Worm (Caenorhabditis elegans): ENCODE results near the gene Y116F11B.9.

Y116F11B.9 gene

DNA sequence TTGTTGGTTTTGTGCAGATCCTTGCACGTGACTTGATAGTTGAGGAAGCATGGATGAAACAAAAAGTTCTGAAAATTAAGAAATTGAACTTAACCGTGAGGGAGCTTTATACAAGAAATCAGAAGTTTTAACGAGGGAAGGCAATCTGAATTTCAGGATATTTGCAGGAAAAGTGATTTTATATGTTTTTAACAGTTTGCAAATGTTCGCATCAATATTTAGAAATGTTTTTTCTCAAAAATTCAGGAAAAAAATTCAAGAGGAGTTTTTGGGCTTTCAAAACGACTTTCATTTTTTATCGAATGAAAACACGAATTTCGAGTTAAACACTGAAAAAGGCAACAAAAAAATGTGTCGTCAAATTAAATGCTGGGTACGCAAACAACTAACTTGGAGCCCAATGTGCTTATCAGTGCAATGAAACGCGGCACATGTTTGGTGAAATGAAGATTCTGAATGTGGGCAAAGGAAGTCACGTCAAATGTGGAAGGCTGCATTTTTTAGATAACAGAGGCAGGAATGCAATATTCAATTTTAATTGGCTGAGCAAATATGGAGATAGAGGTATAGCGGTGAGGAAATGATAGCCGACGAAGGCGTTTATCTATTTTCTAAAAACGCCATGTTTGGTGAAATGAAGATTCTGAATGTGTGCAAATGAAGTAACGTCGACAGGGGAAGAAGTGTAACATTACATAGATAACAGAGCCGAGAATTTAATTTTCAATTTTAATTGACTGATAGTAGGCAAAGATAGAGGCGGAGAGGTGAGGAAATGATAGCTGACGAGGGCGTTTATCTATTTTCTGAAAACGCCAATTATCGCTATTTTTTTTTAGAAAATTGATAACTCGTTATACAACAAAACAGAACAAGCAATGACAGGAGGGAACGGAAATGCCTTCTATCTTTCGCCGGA, 21.6 kb downstream of the Y116F11B.9 start, which contains the start of gene Y116F11B.6:
Gene Y116F11B.6 (minus strand): TSS at position 51 of the 919 bp plus-strand sequence.
- TF ChIP-seq nhr-80 (tag; optimal IDR thresholded peaks at IDR 0.05): peak; percentile 53
- no peak for TF ChIP-seq egl-18 (GFP tag; IDR thresholded peaks at IDR 0.05)

DNA sequence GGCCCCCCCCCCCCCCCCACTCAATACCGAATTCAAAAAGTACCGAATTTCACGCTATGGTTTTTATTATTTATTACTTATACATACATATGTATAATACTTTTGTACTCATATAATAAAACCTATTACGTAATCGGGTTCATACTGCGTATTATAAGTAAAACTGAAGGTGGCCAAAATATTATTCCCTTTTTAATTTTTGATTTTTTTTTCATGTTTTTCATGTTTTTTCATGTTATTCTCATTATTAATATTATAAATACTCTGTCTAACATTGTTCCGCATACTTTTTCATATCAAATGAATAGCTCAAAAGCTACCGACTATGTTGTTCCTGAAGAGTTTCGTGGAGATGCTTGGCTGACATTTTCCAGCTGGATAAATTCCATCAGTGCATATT, 31.6 kb downstream of the Y116F11B.9 start, which contains the start of gene srw-38:
Gene srw-38 (plus strand): TSS at position 301 of the 400 bp plus-strand sequence.
- no peak for TF ChIP-seq nhr-120 (GFP tag; IDR thresholded peaks at IDR 0.05)
- no peak for TF ChIP-seq aptf-2 (GFP tag; conservative IDR thresholded peaks at IDR 0.05)
- no peak for TF ChIP-seq ztf-18 (tag; optimal IDR thresholded peaks at IDR 0.05)
- TF ChIP-seq snpc-4 (GFP tag; optimal IDR thresholded peaks at IDR 0.05): no peak
- TF ChIP-seq snpc-4 (tag; optimal IDR thresholded peaks at IDR 0.05): no peak
- no peak for TF ChIP-seq ceh-27 (GFP tag; optimal IDR thresholded peaks at IDR 0.05)
- no peak for TF ChIP-seq ets-4 (GFP tag; optimal IDR thresholded peaks at IDR 0.05)
- TF ChIP-seq T07F8.4 (tag; optimal IDR thresholded peaks at IDR 0.05): no peak
- no peak for TF ChIP-seq egrh-3 (GFP tag; IDR thresholded peaks at IDR 0.05)
- TF ChIP-seq F49E8.2 (tag; optimal IDR thresholded peaks at IDR 0.05; ENCODE audit: insufficient read depth): no peak

DNA sequence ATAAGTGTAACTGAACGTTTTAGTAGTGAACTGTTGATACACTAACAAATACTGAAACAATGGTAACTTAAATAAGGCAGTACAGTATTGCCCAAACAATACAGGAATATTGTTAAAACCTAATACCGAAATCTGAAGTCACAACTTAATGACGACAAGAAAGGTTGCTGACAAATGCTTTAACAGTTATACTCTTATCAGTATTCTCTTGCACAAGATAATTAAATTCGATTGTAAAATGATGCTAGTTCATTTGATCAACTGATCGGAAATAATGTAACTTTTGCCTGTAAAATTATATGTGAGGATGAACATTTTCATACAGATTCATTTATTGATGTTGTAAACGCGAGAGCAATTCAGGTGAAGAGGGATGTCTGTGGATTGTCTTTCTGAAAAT, 36.2 kb downstream of the Y116F11B.9 start:
- TF ChIP-seq bed-1 (GFP tag; IDR thresholded peaks at IDR 0.05) (no peak), nhr-120 (GFP tag; IDR thresholded peaks at IDR 0.05) (no peak), aptf-2 (GFP tag; conservative IDR thresholded peaks at IDR 0.05) (no peak), B0336.3 (GFP tag; IDR thresholded peaks at IDR 0.05) (no peak), ceh-91 (GFP tag; IDR thresholded peaks at IDR 0.05) (no peak), hsf-1 (GFP tag; IDR thresholded peaks at IDR 0.05) (no peak), F23B12.7 (tag; optimal IDR thresholded peaks at IDR 0.05; ENCODE audit: insufficient read depth) (no peak), ztf-25 (GFP tag; IDR thresholded peaks at IDR 0.05) (no peak), rcor-1 (GFP tag; IDR thresholded peaks at IDR 0.05) (no peak), F22D6.2 (tag; optimal IDR thresholded peaks at IDR 0.05) (no peak), egl-18 (GFP tag; IDR thresholded peaks at IDR 0.05) (no peak), nhr-90 (tag; optimal IDR thresholded peaks at IDR 0.05) (no peak), ztf-26 (tag; optimal IDR thresholded peaks at IDR 0.05) (no peak), mes-4 (tag; optimal IDR thresholded peaks at IDR 0.05) (no peak), T07F8.4 (tag; optimal IDR thresholded peaks at IDR 0.05) (no peak)

DNA sequence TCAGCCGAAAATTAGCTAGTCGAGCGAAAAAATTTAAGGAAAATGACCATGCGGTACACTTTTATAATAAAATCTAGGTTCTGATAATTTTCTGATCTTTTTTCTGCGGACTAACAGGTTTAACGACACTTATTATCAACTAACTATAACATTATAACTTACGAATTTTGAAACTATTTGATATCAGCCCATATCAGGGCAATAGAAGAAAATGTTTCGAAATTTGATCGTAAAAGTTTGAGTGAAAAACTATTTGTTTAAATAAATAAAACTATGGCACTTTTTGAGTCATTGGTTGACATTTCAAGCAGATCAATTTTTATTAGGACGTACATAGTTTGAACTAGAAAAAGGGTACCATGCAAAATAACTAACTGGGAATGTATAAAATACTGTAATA, 37.0 kb downstream of the Y116F11B.9 start, which contains the start of gene pcp-4:
Gene pcp-4 (minus strand): TSS at position 197 of the 400 bp plus-strand sequence.
- no peak for TF ChIP-seq pha-4 (tag; optimal IDR thresholded peaks at IDR 0.05)
- no peak for TF ChIP-seq ztf-18 (tag; optimal IDR thresholded peaks at IDR 0.05)
- no peak for TF ChIP-seq lsy-27 (tag; optimal IDR thresholded peaks at IDR 0.05; ENCODE audit: borderline replicate concordance, insufficient read depth)
- no peak for TF ChIP-seq T07F8.4 (tag; optimal IDR thresholded peaks at IDR 0.05)
- no peak for TF ChIP-seq gei-17 (GFP tag; optimal IDR thresholded peaks at IDR 0.05)
- no peak for TF ChIP-seq ets-4 (GFP tag; optimal IDR thresholded peaks at IDR 0.05)
- no peak for TF ChIP-seq egl-44 (GFP tag; IDR thresholded peaks at IDR 0.05)
- no peak for TF ChIP-seq xnd-1 (tag; optimal IDR thresholded peaks at IDR 0.05)
- TF ChIP-seq hlh-12 (tag; optimal IDR thresholded peaks at IDR 0.05): no peak
- TF ChIP-seq F55B11.4 (tag; optimal IDR thresholded peaks at IDR 0.05; ENCODE audit: borderline replicate concordance, insufficient read depth): no peak
- no peak for TF ChIP-seq hmg-1.2 (GFP tag; IDR thresholded peaks at IDR 0.05)
- no peak for TF ChIP-seq nfya-1 (tag; optimal IDR thresholded peaks at IDR 0.05; ENCODE audit: borderline replicate concordance, insufficient read depth)
- no peak for TF ChIP-seq lin-35 (GFP tag; optimal IDR thresholded peaks at IDR 0.05)
